Fruit fly (Drosophila melanogaster) whole organism, embryonic: ENCODE data around the gene KFase.
A peak's percentile ranks its signal among the peaks of the same experiment; 100 is the strongest.

Experiments used
- CG12071 ChIP-seq: fragments of 200-800 bp; sonication (Bioruptor generic); optimal IDR thresholded peaks from 3 replicates; lab custom pipeline; 2018; ENCODE audit warnings: missing biosample characterization, mild to moderate bottlenecking, missing genetic modification characterization
- CG12219 ChIP-seq: fragments of 200-800 bp; sonication (Bioruptor generic); optimal IDR thresholded peaks from 3 replicates; lab custom pipeline; 2018; ENCODE audit warnings: missing biosample characterization, mild to moderate bottlenecking, missing genetic modification characterization
- CG17802 ChIP-seq: fragments of 200-800 bp; sonication (Bioruptor generic); optimal IDR thresholded peaks from 2 replicates; lab custom pipeline; 2018; ENCODE audit warnings: missing biosample characterization, mild to moderate bottlenecking, missing genetic modification characterization, moderate library complexity
- CG2120 ChIP-seq: fragments of 200-800 bp; sonication (Bioruptor generic); optimal IDR thresholded peaks from 3 replicates; lab custom pipeline; 2016; ENCODE audit warnings: missing biosample characterization, missing genetic modification characterization
- CG2199 ChIP-seq: fragments of 200-800 bp; sonication (Bioruptor generic); IDR thresholded peaks from 3 replicates; pipeline ENCODE4 v1.3.6; 2022; ENCODE audit warnings: missing biosample characterization, missing genetic modification characterization
- CG2202 ChIP-seq: fragments of 200-800 bp; sonication (Bioruptor generic); optimal IDR thresholded peaks from 2 replicates; lab custom pipeline; 2018; ENCODE audit warnings: missing biosample characterization, mild to moderate bottlenecking, missing genetic modification characterization
- CG2712 ChIP-seq: fragments of 200-800 bp; optimal IDR thresholded peaks from 3 replicates; lab custom pipeline; 2019; ENCODE audit warnings: missing biosample characterization, mild to moderate bottlenecking, missing genetic modification characterization, moderate library complexity
- CG32532 ChIP-seq: fragments of 200-800 bp; sonication (Bioruptor generic); IDR thresholded peaks from 2 replicates; pipeline ENCODE4 v1.3.6; 2022; ENCODE audit warnings: missing biosample characterization, missing genetic modification characterization
- CG3281 ChIP-seq: fragments of 200-800 bp; sonication (Bioruptor generic); optimal IDR thresholded peaks from 3 replicates; lab custom pipeline; 2017; ENCODE audit warnings: missing biosample characterization, mild to moderate bottlenecking, missing genetic modification characterization
- CG34422 ChIP-seq: fragments of 200-800 bp; sonication (Bioruptor generic); IDR thresholded peaks from 3 replicates; pipeline ENCODE4 v1.3.6; 2022; ENCODE audit warnings: missing biosample characterization, missing genetic modification characterization
- CG4328 ChIP-seq: fragments of 200-800 bp; sonication (Bioruptor generic); optimal IDR thresholded peaks from 3 replicates; lab custom pipeline; 2017; ENCODE audit warnings: missing biosample characterization, missing genetic modification reagents, missing genetic modification characterization
- CG6175 ChIP-seq: fragments of 200-800 bp; sonication (Bioruptor generic); IDR thresholded peaks from 3 replicates; pipeline ENCODE4 v1.3.6; 2022; ENCODE audit warnings: missing biosample characterization, missing genetic modification characterization
- CG6854 ChIP-seq: fragments of 200-800 bp; sonication (Bioruptor generic); optimal IDR thresholded peaks from 3 replicates; lab custom pipeline; 2017; ENCODE audit warnings: missing biosample characterization, mild to moderate bottlenecking, missing genetic modification characterization
- CG7745 ChIP-seq: fragments of 200-800 bp; sonication (Bioruptor generic); optimal IDR thresholded peaks from 2 replicates; lab custom pipeline; 2018; ENCODE audit warnings: missing biosample characterization, mild to moderate bottlenecking, missing genetic modification characterization, moderate library complexity
- CG8388 ChIP-seq: fragments of 200-800 bp; sonication (Bioruptor generic); optimal IDR thresholded peaks from 2 replicates; lab custom pipeline; 2019; ENCODE audit warnings: missing biosample characterization, mild to moderate bottlenecking, missing genetic modification characterization, moderate library complexity
- CG8924 ChIP-seq: fragments of 200-800 bp; optimal IDR thresholded peaks from 3 replicates; lab custom pipeline; 2019; ENCODE audit warnings: missing biosample characterization, mild to moderate bottlenecking, missing genetic modification characterization, moderate library complexity
- CoRest ChIP-seq: fragments of 200-800 bp; sonication (Bioruptor generic); optimal IDR thresholded peaks from 3 replicates; lab custom pipeline; 2018; ENCODE audit warnings: missing biosample characterization, mild to moderate bottlenecking, missing genetic modification characterization, moderate library complexity
- D19B ChIP-seq: fragments of 200-800 bp; sonication (Bioruptor generic); optimal IDR thresholded peaks from 2 replicates; lab custom pipeline; 2017; ENCODE audit warnings: missing biosample characterization, mild to moderate bottlenecking, missing genetic modification characterization
- Doc2 ChIP-seq: fragments of 200-800 bp; sonication (Bioruptor generic); IDR thresholded peaks from 2 replicates; pipeline ENCODE4 v1.3.6; 2022; ENCODE audit warnings: missing biosample characterization, missing genetic modification characterization
- Fer2 ChIP-seq: fragments of 200-800 bp; sonication (Bioruptor generic); optimal IDR thresholded peaks from 2 replicates; lab custom pipeline; 2018; ENCODE audit warnings: missing biosample characterization, mild to moderate bottlenecking, missing genetic modification characterization, moderate library complexity
- Hr3 ChIP-seq: fragments of 200-800 bp; sonication (Bioruptor generic); optimal IDR thresholded peaks from 3 replicates; lab custom pipeline; 2016; ENCODE audit warnings: missing biosample characterization, missing genetic modification characterization
- Kr ChIP-seq: fragments of 200-800 bp; sonication (Bioruptor generic); optimal IDR thresholded peaks from 2 replicates; lab custom pipeline; 2017; ENCODE audit warnings: missing biosample characterization, mild to moderate bottlenecking, missing genetic modification characterization
- Lhr ChIP-seq: fragments of 200-800 bp; sonication (Bioruptor generic); optimal IDR thresholded peaks from 3 replicates; lab custom pipeline; 2017; ENCODE audit warnings: mild to moderate bottlenecking, missing biosample characterization, missing genetic modification reagents, missing genetic modification characterization
- MESR4 ChIP-seq: fragments of 200-800 bp; sonication (Bioruptor generic); optimal IDR thresholded peaks from 2 replicates; lab custom pipeline; 2018; ENCODE audit warnings: missing biosample characterization, mild to moderate bottlenecking, missing genetic modification characterization, moderate library complexity
- Mad ChIP-seq: fragments of 200-800 bp; sonication (Bioruptor generic); optimal IDR thresholded peaks from 2 replicates; lab custom pipeline; 2016; ENCODE audit warnings: missing biosample characterization, missing genetic modification characterization
- Myb ChIP-seq: fragments of 200-800 bp; sonication (Bioruptor generic); optimal IDR thresholded peaks from 2 replicates; lab custom pipeline; 2016; ENCODE audit warnings: missing biosample characterization, missing genetic modification characterization
- Nf-YB ChIP-seq: fragments of 200-800 bp; sonication (Bioruptor generic); optimal IDR thresholded peaks from 3 replicates; lab custom pipeline; 2019; ENCODE audit warnings: missing biosample characterization, mild to moderate bottlenecking, missing genetic modification characterization, moderate library complexity
- Scr ChIP-seq: fragments of 200-800 bp; sonication (Bioruptor generic); IDR thresholded peaks from 2 replicates; pipeline ENCODE4 v1.3.6; 2022; ENCODE audit warnings: missing biosample characterization, missing genetic modification characterization; ENCODE audit not compliant: partially characterized antibody
- Xbp1 ChIP-seq: fragments of 200-800 bp; sonication (Bioruptor generic); optimal IDR thresholded peaks from 3 replicates; lab custom pipeline; 2016; ENCODE audit warnings: missing biosample characterization, mild to moderate bottlenecking, missing genetic modification characterization
- Xrp1 ChIP-seq: fragments of 200-800 bp; sonication (Bioruptor generic); IDR thresholded peaks from 2 replicates; pipeline ENCODE4 v1.3.6; 2022; ENCODE audit warnings: missing biosample characterization, missing genetic modification characterization
- bbx ChIP-seq: fragments of 200-800 bp; sonication (Bioruptor generic); IDR thresholded peaks from 2 replicates; pipeline ENCODE4 v1.3.6; 2022; ENCODE audit warnings: missing biosample characterization, missing genetic modification characterization; ENCODE audit not compliant: partially characterized antibody
- br ChIP-seq: fragments of >200 bp; optimal IDR thresholded peaks from 2 replicates; lab custom pipeline; 2017
- btn ChIP-seq: fragments of 200-800 bp; sonication (Bioruptor generic); optimal IDR thresholded peaks from 2 replicates; lab custom pipeline; 2016; ENCODE audit warnings: missing biosample characterization, missing genetic modification characterization
- cg ChIP-seq: fragments of 200-800 bp; sonication (Bioruptor generic); optimal IDR thresholded peaks from 3 replicates; lab custom pipeline; 2019; ENCODE audit warnings: missing biosample characterization, mild to moderate bottlenecking, missing genetic modification characterization, moderate library complexity
- chif ChIP-seq, 2 experiments: fragments of 200-800 bp; sonication (Bioruptor generic); optimal IDR thresholded peaks; 3 replicates each; lab custom pipeline; 2016; ENCODE audit warnings: missing biosample characterization in 2 of 2, missing genetic modification characterization in 2 of 2
- dysf ChIP-seq: fragments of 200-800 bp; sonication (Bioruptor generic); IDR thresholded peaks from 3 replicates; pipeline ENCODE4 v1.3.6; 2022; ENCODE audit warnings: missing biosample characterization, missing genetic modification characterization
- ems ChIP-seq: fragments of 200-800 bp; sonication (Bioruptor generic); optimal IDR thresholded peaks from 3 replicates; lab custom pipeline; 2016; ENCODE audit warnings: missing biosample characterization, missing genetic modification characterization
- en ChIP-seq: fragments of 200-800 bp; sonication (Bioruptor generic); optimal IDR thresholded peaks from 2 replicates; lab custom pipeline; 2016; ENCODE audit warnings: missing biosample characterization, missing genetic modification characterization
- h ChIP-seq: fragments of >200 bp; optimal IDR thresholded peaks from 2 replicates; lab custom pipeline; 2017
- hth ChIP-seq: fragments of >200 bp; optimal IDR thresholded peaks from 2 replicates; lab custom pipeline; 2017; ENCODE audit warnings: inconsistent platforms
- ken ChIP-seq: fragments of 200-800 bp; sonication (Bioruptor generic); IDR thresholded peaks from 3 replicates; pipeline ENCODE4 v1.3.6; 2022; ENCODE audit warnings: missing biosample characterization, missing genetic modification characterization
- mld ChIP-seq: fragments of 200-800 bp; sonication (Bioruptor generic); IDR thresholded peaks from 3 replicates; pipeline ENCODE4 v1.3.6; 2022; ENCODE audit warnings: missing biosample characterization, missing genetic modification characterization; ENCODE audit not compliant: partially characterized antibody
- phol ChIP-seq: fragments of 200-800 bp; sonication (Bioruptor generic); optimal IDR thresholded peaks from 3 replicates; lab custom pipeline; 2018; ENCODE audit warnings: missing biosample characterization, mild to moderate bottlenecking, missing genetic modification characterization, moderate library complexity
- pum ChIP-seq: fragments of 200-800 bp; sonication (Bioruptor generic); optimal IDR thresholded peaks from 2 replicates; lab custom pipeline; 2016; ENCODE audit warnings: missing biosample characterization, missing genetic modification characterization
- seq ChIP-seq: fragments of 200-800 bp; sonication (Bioruptor generic); IDR thresholded peaks from 2 replicates; pipeline ENCODE4 v1.3.6; 2022; ENCODE audit warnings: missing biosample characterization, missing genetic modification characterization
- slbo ChIP-seq: fragments of 200-800 bp; sonication (Bioruptor generic); IDR thresholded peaks from 2 replicates; pipeline ENCODE4 v1.3.6; 2022; ENCODE audit warnings: missing biosample characterization, missing genetic modification characterization
- stc ChIP-seq: fragments of 200-800 bp; sonication (Bioruptor generic); IDR thresholded peaks from 2 replicates; pipeline ENCODE4 v1.3.6; 2022; ENCODE audit warnings: missing biosample characterization, missing genetic modification characterization
- tll ChIP-seq, 2 experiments: fragments of 200-800 bp in 1 of 2; fragments of >200 bp in 1 of 2; sonication (Bioruptor generic) in 1 of 2; optimal IDR thresholded peaks; 2 replicates each; lab custom pipeline; 2017 to 2019; ENCODE audit warnings: missing biosample characterization in 2 of 2, missing genetic modification characterization in 2 of 2, mild to moderate bottlenecking in 1 of 2, moderate library complexity in 1 of 2
- tx ChIP-seq: fragments of 200-800 bp; sonication (Bioruptor generic); optimal IDR thresholded peaks from 2 replicates; lab custom pipeline; 2016; ENCODE audit warnings: missing biosample characterization, missing genetic modification characterization

Gene KFase

DNA sequence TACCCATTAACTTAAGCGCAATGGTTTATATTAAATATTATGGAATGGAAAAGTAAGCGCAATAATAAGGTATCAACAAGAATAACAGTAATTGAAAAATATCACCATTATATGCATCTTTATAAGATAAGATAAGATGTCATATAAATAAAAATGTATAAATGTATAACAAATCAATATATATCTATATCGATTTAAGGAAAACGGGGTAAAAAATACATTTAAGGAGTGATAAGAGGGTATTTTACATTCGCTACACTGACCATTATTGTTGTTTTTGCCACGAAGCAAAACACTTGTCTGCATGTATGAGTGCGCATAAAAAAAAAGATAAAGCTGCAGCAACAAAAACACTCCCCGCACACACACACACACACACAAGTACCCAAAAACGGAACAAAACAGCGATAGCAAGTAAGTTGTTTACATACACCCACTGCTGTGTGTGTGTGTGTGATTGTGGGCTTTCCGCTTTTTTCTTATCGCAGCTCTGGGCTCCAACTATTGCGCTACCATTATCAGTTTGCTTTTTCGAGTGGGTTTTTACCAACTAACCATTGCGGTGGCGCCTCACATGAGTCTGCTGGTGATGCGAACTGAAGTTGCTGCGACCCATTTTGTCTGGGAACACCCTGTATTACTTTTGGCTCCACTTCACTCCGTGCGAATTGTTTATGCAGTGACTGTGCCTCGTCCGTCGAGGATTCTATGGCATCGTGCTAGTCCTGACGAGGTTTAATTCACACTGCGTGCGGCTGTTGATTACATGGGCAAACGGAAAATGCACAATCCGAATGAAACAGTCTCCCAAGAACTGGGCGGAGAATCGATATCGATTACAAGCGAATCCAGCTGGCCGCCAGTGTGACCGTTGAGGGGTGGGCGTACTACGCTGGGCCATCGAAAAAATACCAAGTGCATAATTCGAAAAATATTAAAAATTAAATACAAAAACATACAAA is 15.2 kb downstream of the KFase start, which contains the start of gene mmy (continued):
- TF ChIP-seq Kr (GFP tag; lab: Kevin White, UChicago) (no peak), CG8388 (GFP tag; lab: Kevin White, UChicago) (peak; percentile 78), CG34422 (GFP tag; lab: Robert Waterston, UW) (peak; percentile 64), phol (tag; lab: Kevin White, UChicago) (peak; percentile 64), btn (peak; percentile 41), CG12219 (GFP tag; lab: Kevin White, UChicago) (peak; percentile 20), CG2712 (tag; lab: Kevin White, UChicago) (peak; percentile 74), CG2120 (GFP tag; lab: Kevin White, UChicago) (peak; percentile 37), CG6854 (GFP tag; lab: Kevin White, UChicago) (peak; percentile 24), Doc2 (GFP tag; lab: Robert Waterston, UW) (no peak), tll (GFP tag; optimal IDR thresholded peaks at IDR 0.05; lab: Kevin White, UChicago) (no peak), h (lab: Kevin White, UChicago) (no peak), Nf-YB (GFP tag; lab: Kevin White, UChicago) (peak; percentile 18), CG7745 (no peak), seq (peak; percentile 27; the same call in 1 of the 2 replicates), CG32532 (peak; percentile 47), mld (GFP tag; lab: Robert Waterston, UW) (no peak), CG4328 (GFP tag; lab: Kevin White, UChicago) (peak; percentile 43), chif (GFP tag; optimal IDR thresholded peaks at IDR 0.05; lab: Kevin White, UChicago) (no peak), ems (GFP tag; lab: Kevin White, UChicago) (no peak), tx (GFP tag; lab: Kevin White, UChicago) (peak; percentile 18), Xrp1 (GFP tag; lab: Robert Waterston, UW) (peak; percentile 45; the same call in 1 of the 2 replicates), hth (no peak), Scr (GFP tag; lab: Robert Waterston, UW) (peak; percentile 46), Mad (GFP tag; lab: Kevin White, UChicago) (peak; percentile 33), CG12071 (no peak), MESR4 (GFP tag; lab: Kevin White, UChicago) (peak; percentile 97), CG17802 (tag; lab: Kevin White, UChicago) (no peak), CG2199 (no peak), D19B (GFP tag; lab: Kevin White, UChicago) (peak; percentile 98), CG3281 (GFP tag; lab: Kevin White, UChicago) (peak; percentile 47), Fer2 (no peak), Hr3 (GFP tag; lab: Kevin White, UChicago) (no peak), CG6175 (peak; percentile 92), br (lab: Kevin White, UChicago) (no peak), dysf (GFP tag; lab: Robert Waterston, UW) (peak; percentile 70), Xbp1 (GFP tag; lab: Kevin White, UChicago) (peak; percentile 18), stc (peak; percentile 63), slbo (peak; percentile 21; the same call in 1 of the 2 replicates), CG2202 (tag; lab: Kevin White, UChicago) (no peak), ken (no peak), CG8924 (peak; percentile 62), cg (GFP tag; lab: Kevin White, UChicago) (peak; percentile 98), en (GFP tag; lab: Kevin White, UChicago) (peak; percentile 10), pum (no peak), Myb (GFP tag; lab: Kevin White, UChicago) (peak; percentile 33), bbx (no peak; the same call in 1 of the 2 replicates), CoRest (peak; percentile 69), Lhr (no peak)
